Worm (Caenorhabditis elegans) whole organism, young adult: ENCODE data around the gene F19G12.1.

Source experiments
- F33H1.4 ChIP-seq: fragments of 200-800 bp; sonication (Bioruptor generic); IDR thresholded peaks from 2 replicates; pipeline ENCODE4 v1.3.6; 2022; ENCODE audit warnings: missing genetic modification reagents, missing genetic modification characterization, missing compliant biosample characterization
- F37B4.10 ChIP-seq: fragments of 200-800 bp; sonication (Bioruptor generic); IDR thresholded peaks from 2 replicates; pipeline ENCODE4 v1.3.6; 2022; ENCODE audit warnings: missing genetic modification characterization, missing compliant biosample characterization
- F52B5.7 ChIP-seq: sonication (generic microtip); optimal IDR thresholded peaks from 2 replicates; lab custom pipeline; 2016; ENCODE audit warnings: mild to moderate bottlenecking, missing genetic modification characterization, missing compliant biosample characterization
- K11D2.4 ChIP-seq: fragments of 200-800 bp; sonication (Bioruptor generic); IDR thresholded peaks from 2 replicates; pipeline ENCODE4 v1.3.6; 2022; ENCODE audit warnings: missing genetic modification reagents, missing genetic modification characterization, missing compliant biosample characterization
- T07F8.4 ChIP-seq: sonication (generic microtip); optimal IDR thresholded peaks from 2 replicates; lab custom pipeline; 2016; ENCODE audit warnings: mild to moderate bottlenecking, missing genetic modification characterization, moderate library complexity, missing compliant biosample characterization
- Y53G8AR.9 ChIP-seq: fragments of 200-800 bp; sonication (Bioruptor generic); conservative IDR thresholded peaks from 2 replicates; pipeline ENCODE4 v1.3.6; 2022; ENCODE audit warnings: missing genetic modification reagents, missing genetic modification characterization, missing compliant biosample characterization
- aptf-2 ChIP-seq: fragments of 200-800 bp; sonication (Bioruptor generic); conservative IDR thresholded peaks from 2 replicates; pipeline ENCODE4 v1.3.6; 2022; ENCODE audit warnings: missing genetic modification reagents, missing genetic modification characterization, missing compliant biosample characterization
- cebp-1 ChIP-seq, 2 experiments: fragments of 200-800 bp in 1 of 2; sonication (Bioruptor generic) in 1 of 2; sonication (generic microtip) in 1 of 2; IDR thresholded peaks in 1 of 2; optimal IDR thresholded peaks in 1 of 2; 2 replicates each; pipeline versions ENCODE4 v1.3.6 to Lab custom; 2017 to 2022; ENCODE audit warnings: missing compliant biosample characterization in 2 of 2, missing genetic modification characterization in 2 of 2, mild to moderate bottlenecking in 1 of 2, missing genetic modification reagents in 1 of 2, moderate library complexity in 1 of 2
- ceh-27 ChIP-seq: fragments of 200-800 bp; sonication (Bioruptor generic); optimal IDR thresholded peaks from 2 replicates; lab custom pipeline; 2018; ENCODE audit warnings: mild to moderate bottlenecking, missing genetic modification characterization, moderate library complexity, missing compliant biosample characterization
- ceh-40 ChIP-seq: fragments of 200-800 bp; sonication (Bioruptor generic); IDR thresholded peaks from 2 replicates; pipeline ENCODE4 v1.3.6; 2022; ENCODE audit warnings: missing genetic modification characterization, missing compliant biosample characterization
- ceh-58 ChIP-seq: fragments of 200-800 bp; sonication (Bioruptor generic); IDR thresholded peaks from 2 replicates; pipeline ENCODE4 v1.3.6; 2022; ENCODE audit warnings: missing genetic modification characterization, missing compliant biosample characterization
- ceh-79 ChIP-seq: sonication (generic microtip); optimal IDR thresholded peaks from 2 replicates; lab custom pipeline; 2017; ENCODE audit warnings: mild to moderate bottlenecking, missing genetic modification characterization, missing compliant biosample characterization
- dpl-1 ChIP-seq: fragments of 150-350 bp; optimal IDR thresholded peaks from 2 replicates; lab custom pipeline; 2014; ENCODE audit warnings: missing biosample characterization, missing genetic modification reagents, missing genetic modification characterization
- egl-18 ChIP-seq: fragments of 200-800 bp; sonication (Bioruptor generic); IDR thresholded peaks from 2 replicates; pipeline ENCODE4 v1.3.6; 2022; ENCODE audit warnings: missing genetic modification reagents, missing genetic modification characterization, missing compliant biosample characterization
- egrh-3 ChIP-seq: fragments of 200-800 bp; sonication (Bioruptor generic); IDR thresholded peaks from 2 replicates; pipeline ENCODE4 v1.3.6; 2022; ENCODE audit warnings: missing genetic modification reagents, missing genetic modification characterization, missing compliant biosample characterization
- hmg-1.2 ChIP-seq: fragments of 200-800 bp; sonication (Bioruptor generic); IDR thresholded peaks from 2 replicates; pipeline ENCODE4 v1.3.6; 2022; ENCODE audit warnings: missing genetic modification reagents, missing genetic modification characterization, missing compliant biosample characterization
- let-526 ChIP-seq: fragments of 200-800 bp; sonication (Bioruptor generic); IDR thresholded peaks from 2 replicates; pipeline ENCODE4 v1.3.6; 2022; ENCODE audit warnings: missing genetic modification reagents, missing genetic modification characterization, missing compliant biosample characterization
- lin-54 ChIP-seq: fragments of 200-800 bp; sonication (Bioruptor generic); optimal IDR thresholded peaks from 2 replicates; lab custom pipeline; 2018; ENCODE audit warnings: mild to moderate bottlenecking, missing genetic modification characterization, missing compliant biosample characterization
- madf-3 ChIP-seq: fragments of 200-800 bp; sonication (Bioruptor generic); IDR thresholded peaks from 2 replicates; pipeline ENCODE4 v1.3.6; 2022; ENCODE audit warnings: missing genetic modification reagents, missing genetic modification characterization, missing compliant biosample characterization
- madf-6 ChIP-seq: fragments of 200-800 bp; sonication (Bioruptor generic); IDR thresholded peaks from 2 replicates; pipeline ENCODE4 v1.3.6; 2022; ENCODE audit warnings: missing genetic modification reagents, missing genetic modification characterization, missing compliant biosample characterization
- mcd-1 ChIP-seq: fragments of 200-800 bp; sonication (Bioruptor generic); IDR thresholded peaks from 2 replicates; pipeline ENCODE4 v1.3.6; 2022; ENCODE audit warnings: missing genetic modification reagents, missing genetic modification characterization, missing compliant biosample characterization
- mes-4 ChIP-seq: sonication (generic microtip); optimal IDR thresholded peaks from 2 replicates; lab custom pipeline; 2016; ENCODE audit warnings: missing genotype, missing genetic modification characterization, missing compliant biosample characterization
- mxl-1 ChIP-seq: sonication (generic microtip); optimal IDR thresholded peaks from 2 replicates; lab custom pipeline; 2016; ENCODE audit warnings: missing genetic modification characterization, missing compliant biosample characterization
- nfya-1 ChIP-seq: sonication (generic microtip); optimal IDR thresholded peaks from 2 replicates; lab custom pipeline; 2017; ENCODE audit warnings: antibody characterized with exemption, missing compliant biosample characterization, missing genetic modification characterization, borderline replicate concordance; ENCODE audit not compliant: insufficient read depth
- nfya-2 ChIP-seq: fragments of 200-800 bp; sonication (Bioruptor generic); IDR thresholded peaks from 2 replicates; pipeline ENCODE4 v1.3.6; 2022; ENCODE audit warnings: missing genetic modification reagents, missing genetic modification characterization, missing compliant biosample characterization
- nfyb-1 ChIP-seq: fragments of 200-800 bp; sonication (Bioruptor generic); IDR thresholded peaks from 2 replicates; pipeline ENCODE4 v1.3.6; 2022; ENCODE audit warnings: missing genetic modification reagents, missing genetic modification characterization, missing compliant biosample characterization
- nhr-120 ChIP-seq: fragments of 200-800 bp; sonication (Bioruptor generic); IDR thresholded peaks from 2 replicates; pipeline ENCODE4 v1.3.6; 2022; ENCODE audit warnings: missing genetic modification characterization, missing compliant biosample characterization
- pbrm-1 ChIP-seq: fragments of 200-800 bp; sonication (Bioruptor generic); IDR thresholded peaks from 2 replicates; pipeline ENCODE4 v1.3.6; 2022; ENCODE audit warnings: missing genetic modification reagents, missing genetic modification characterization, missing compliant biosample characterization
- rcor-1 ChIP-seq: fragments of 200-800 bp; sonication (Bioruptor generic); IDR thresholded peaks from 2 replicates; pipeline ENCODE4 v1.3.6; 2022; ENCODE audit warnings: missing genetic modification reagents, missing genetic modification characterization, missing compliant biosample characterization
- repo-1 ChIP-seq: sonication (generic microtip); optimal IDR thresholded peaks from 2 replicates; lab custom pipeline; 2017; ENCODE audit warnings: mild to moderate bottlenecking, missing genetic modification characterization, missing compliant biosample characterization
- snpc-1.1 ChIP-seq: sonication (generic microtip); optimal IDR thresholded peaks from 2 replicates; lab custom pipeline; 2017; ENCODE audit warnings: missing genetic modification characterization, mild to moderate bottlenecking, missing compliant biosample characterization, antibody characterized with exemption, moderate library complexity, missing genotype, missing genetic modification reagents; ENCODE audit not compliant: insufficient read depth
- somi-1 ChIP-seq: fragments of 200-800 bp; sonication (Bioruptor generic); optimal IDR thresholded peaks from 2 replicates; lab custom pipeline; 2018; ENCODE audit warnings: mild to moderate bottlenecking, missing genetic modification characterization, missing compliant biosample characterization
- tbp1 ChIP-seq: fragments of 200-800 bp; sonication (Bioruptor generic); optimal IDR thresholded peaks from 2 replicates; lab custom pipeline; 2018; ENCODE audit warnings: mild to moderate bottlenecking, missing genetic modification characterization, missing compliant biosample characterization
- tlf-1 ChIP-seq: fragments of 200-800 bp; sonication (Bioruptor generic); optimal IDR thresholded peaks from 2 replicates; lab custom pipeline; 2018; ENCODE audit warnings: mild to moderate bottlenecking, missing genetic modification characterization, missing compliant biosample characterization
- unc-62 ChIP-seq: fragments of 150-350 bp; optimal IDR thresholded peaks from 2 replicates; lab custom pipeline; 2014; ENCODE audit warnings: missing biosample characterization, missing genetic modification reagents, missing genetic modification characterization
- xnd-1 ChIP-seq: sonication (generic microtip); optimal IDR thresholded peaks from 2 replicates; lab custom pipeline; 2016; ENCODE audit warnings: missing genotype, missing genetic modification reagents, missing genetic modification characterization, missing compliant biosample characterization
- zfh-2 ChIP-seq: fragments of 200-800 bp; sonication (Bioruptor generic); conservative IDR thresholded peaks from 2 replicates; pipeline ENCODE4 v1.3.6; 2022; ENCODE audit warnings: missing genetic modification reagents, missing genetic modification characterization, missing compliant biosample characterization
- ztf-18 ChIP-seq: sonication (generic microtip); optimal IDR thresholded peaks from 2 replicates; lab custom pipeline; 2016; ENCODE audit warnings: missing genotype, mild to moderate bottlenecking, missing genetic modification characterization, missing compliant biosample characterization
- ztf-25 ChIP-seq: fragments of 200-800 bp; sonication (Bioruptor generic); IDR thresholded peaks from 2 replicates; pipeline ENCODE4 v1.3.6; 2022; ENCODE audit warnings: missing genetic modification reagents, missing genetic modification characterization, missing compliant biosample characterization
- ztf-28 ChIP-seq: fragments of 200-800 bp; sonication (Bioruptor generic); IDR thresholded peaks from 2 replicates; pipeline ENCODE4 v1.3.6; 2022; ENCODE audit warnings: missing genetic modification reagents, missing genetic modification characterization, missing compliant biosample characterization
- ztf-6 ChIP-seq: fragments of 200-800 bp; sonication (Bioruptor generic); IDR thresholded peaks from 2 replicates; pipeline ENCODE4 v1.3.6; 2022; ENCODE audit warnings: missing genetic modification reagents, missing genetic modification characterization, missing compliant biosample characterization

F19G12.1 gene

DNA sequence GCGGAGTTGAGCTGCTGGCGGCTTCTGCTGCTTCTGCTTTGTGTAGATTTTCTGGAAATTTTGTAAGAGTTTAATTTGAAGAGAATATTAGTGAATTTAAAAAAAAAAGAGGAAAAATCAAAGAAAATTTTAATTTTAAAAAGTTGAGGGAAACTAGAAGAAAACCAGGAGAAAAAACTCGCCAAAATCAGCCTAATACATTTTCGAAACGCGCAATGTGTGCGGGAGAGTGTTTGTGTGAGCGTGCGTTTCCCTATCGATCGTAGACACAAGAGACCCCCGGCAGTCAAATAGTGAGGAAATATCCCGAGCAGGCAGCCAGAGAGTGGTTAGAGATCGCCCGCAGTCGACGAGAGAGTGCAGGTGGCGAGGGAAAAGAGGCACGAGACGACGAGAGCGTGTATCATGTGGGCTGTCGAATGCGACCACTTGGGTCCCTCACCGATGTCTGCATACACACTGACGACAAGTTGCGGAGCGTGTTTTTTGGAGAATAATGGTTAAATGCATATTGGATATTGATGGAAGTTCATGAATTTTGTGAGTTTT is 15.9 kb downstream of the F19G12.1 start, which contains the start of gene zfp-3 (continued):
- TF ChIP-seq F52B5.7 (tag; lab: Kevin White, UChicago) (peak; percentile 31), Y53G8AR.9 (GFP tag; lab: Robert Waterston, UW) (peak; percentile 77; the same call in 1 of the 2 replicates), mes-4 (no peak), F37B4.10 (no peak), dpl-1 (no peak), aptf-2 (GFP tag; lab: Robert Waterston, UW) (no peak), xnd-1 (tag; lab: Kevin White, UChicago) (no peak), ceh-40 (GFP tag; lab: Robert Waterston, UW) (no peak), mcd-1 (peak; percentile 84), let-526 (GFP tag; lab: Robert Waterston, UW) (peak; percentile 80; the same call in 1 of the 2 replicates), ceh-79 (tag; lab: Kevin White, UChicago) (no peak), F33H1.4 (GFP tag; lab: Robert Waterston, UW) (peak; percentile 56), tbp1 (GFP tag; lab: Kevin White, UChicago) (peak; percentile 67), snpc-1.1 (tag; lab: Kevin White, UChicago) (no peak), ztf-25 (GFP tag; lab: Robert Waterston, UW) (no peak), egl-18 (GFP tag; lab: Robert Waterston, UW) (no peak), somi-1 (GFP tag; lab: Kevin White, UChicago) (peak; percentile 75), nfya-2 (GFP tag; lab: Robert Waterston, UW) (no peak)

DNA sequence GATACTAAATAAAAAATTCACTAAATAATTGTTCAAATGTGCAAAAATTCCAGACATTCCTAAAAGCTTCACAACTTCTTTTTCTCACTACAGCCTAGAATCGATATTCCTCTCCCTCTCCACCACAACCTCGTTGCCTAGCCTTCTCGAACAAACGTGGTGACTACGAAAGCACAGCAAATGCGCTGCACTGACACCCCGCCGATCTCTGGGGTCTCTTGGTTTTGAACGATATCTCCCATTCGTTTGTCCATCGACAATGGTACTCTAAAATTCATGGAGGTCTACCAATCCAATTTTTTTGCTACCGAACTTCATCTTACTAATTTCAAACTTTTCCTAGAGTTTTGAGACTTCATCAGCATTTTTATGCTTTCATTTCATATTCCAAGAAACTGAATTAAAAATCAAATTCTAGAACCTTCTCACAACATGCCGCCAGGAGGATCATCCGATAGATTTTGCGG is 19.6 kb downstream of the F19G12.1 start, which contains the start of gene W05H7.1:
Gene W05H7.1, plus strand, starts transcription at position 417 of the 467 bp plus-strand sequence.
- TF ChIP-seq ztf-18 (tag; lab: Kevin White, UChicago) (no peak), hmg-1.2 (GFP tag; lab: Robert Waterston, UW) (peak; percentile 46; the same call in 1 of the 2 replicates), lin-54 (no peak), K11D2.4 (0 out of 2 replicates have a peak, but pooled peaks have one; percentile 23), dpl-1 (no peak), mcd-1 (peak; percentile 7; the same call in 1 of the 2 replicates)

DNA sequence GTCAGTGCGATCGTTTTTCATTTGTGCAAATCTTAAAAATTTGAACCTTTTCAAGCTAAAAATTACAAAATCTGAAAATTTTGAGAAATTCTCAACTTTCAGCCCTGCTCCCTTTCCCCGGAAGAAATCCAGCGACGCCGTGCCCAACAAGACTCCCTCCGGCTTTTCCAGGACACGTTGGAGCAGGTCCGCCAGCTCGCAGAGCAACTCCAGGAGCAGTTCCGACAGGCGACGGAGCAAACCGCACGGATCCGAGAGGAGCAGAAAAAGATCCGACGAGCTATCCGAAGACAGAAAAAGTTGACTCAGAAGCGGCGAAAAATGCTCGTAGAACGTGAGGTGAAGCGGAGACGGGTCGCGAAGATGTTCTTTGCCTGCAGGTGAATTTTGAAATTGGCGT is 20.4 kb downstream of the F19G12.1 start:
- peak; percentile 79; the same call in 1 of the 2 replicates for TF ChIP-seq egrh-3 (GFP tag; lab: Robert Waterston, UW)
- TF ChIP-seq zfh-2 (GFP tag; lab: Robert Waterston, UW), result peak; percentile 89
- no peak for TF ChIP-seq T07F8.4 (tag; lab: Kevin White, UChicago)
- no peak for TF ChIP-seq madf-3 (GFP tag; lab: Robert Waterston, UW)
- no peak for TF ChIP-seq cebp-1 (GFP tag; IDR thresholded peaks at IDR 0.05; lab: Robert Waterston, UW)
- TF ChIP-seq cebp-1 (tag; optimal IDR thresholded peaks at IDR 0.05; lab: Kevin White, UChicago), result no peak
- TF ChIP-seq ztf-28 (GFP tag; lab: Robert Waterston, UW), result no peak

DNA sequence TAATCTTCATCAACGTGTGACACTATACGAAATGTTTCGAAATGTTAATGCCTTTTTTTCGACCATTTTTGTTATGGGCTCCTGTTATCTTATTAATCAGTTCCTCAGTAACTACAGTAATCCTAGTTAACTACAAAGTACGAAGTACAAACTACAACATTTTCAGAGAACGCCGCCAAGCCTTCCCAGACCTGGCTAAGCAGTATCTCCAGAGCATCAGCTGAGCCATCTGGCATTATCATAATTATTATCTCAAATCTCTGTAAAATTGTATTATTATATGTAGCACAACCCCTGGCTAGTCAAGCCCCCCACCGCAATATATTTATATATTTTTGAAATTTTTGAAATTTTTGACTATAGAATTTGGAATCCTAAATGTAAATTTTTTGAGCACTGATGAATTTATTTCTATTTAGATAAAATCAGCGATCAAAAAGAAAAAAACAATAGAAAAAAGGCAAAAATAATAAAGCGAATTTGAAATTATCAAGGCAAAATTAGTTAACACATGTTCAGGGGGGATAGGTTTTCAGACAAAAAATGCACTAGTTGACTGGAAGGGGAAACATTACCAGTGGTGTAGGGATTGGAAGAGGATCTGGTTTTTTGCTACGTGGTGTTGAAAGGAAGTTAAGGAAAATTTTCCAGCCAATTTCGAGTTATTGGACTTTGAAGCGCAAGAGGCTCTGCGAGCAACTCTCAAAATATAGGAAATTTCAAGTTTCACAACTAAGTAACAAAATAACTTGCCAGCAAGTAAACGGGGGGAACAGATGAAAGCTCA is 21.2 kb downstream of the F19G12.1 start:
- no peak for TF ChIP-seq hmg-1.2 (GFP tag; lab: Robert Waterston, UW)
- no peak for TF ChIP-seq ztf-6 (GFP tag; lab: Robert Waterston, UW)
- TF ChIP-seq rcor-1 (GFP tag; lab: Robert Waterston, UW), result no peak
- TF ChIP-seq mes-4, result no peak
- TF ChIP-seq nfyb-1 (GFP tag; lab: Robert Waterston, UW), result peak; percentile 39; the same call in 1 of the 2 replicates
- TF ChIP-seq nhr-120, result no peak
- TF ChIP-seq madf-3 (GFP tag; lab: Robert Waterston, UW), result no peak
- no peak for TF ChIP-seq repo-1 (tag; lab: Kevin White, UChicago)
- TF ChIP-seq snpc-1.1 (tag; lab: Kevin White, UChicago), result no peak
- TF ChIP-seq ceh-27 (GFP tag; lab: Kevin White, UChicago), result no peak
- no peak for TF ChIP-seq madf-6 (GFP tag; lab: Robert Waterston, UW)
- TF ChIP-seq tlf-1 (GFP tag; lab: Kevin White, UChicago), result no peak
- TF ChIP-seq nfya-1 (tag; lab: Kevin White, UChicago), result no peak
- TF ChIP-seq ceh-58 (GFP tag; lab: Robert Waterston, UW), result 0 out of 2 replicates have a peak, but pooled peaks have one; percentile 73
- no peak for TF ChIP-seq mxl-1
- TF ChIP-seq unc-62, result no peak
- TF ChIP-seq pbrm-1, result no peak
